Worm (Caenorhabditis elegans): Measurements from ENCODE around the gene cct-1.

cct-1 gene

DNA sequence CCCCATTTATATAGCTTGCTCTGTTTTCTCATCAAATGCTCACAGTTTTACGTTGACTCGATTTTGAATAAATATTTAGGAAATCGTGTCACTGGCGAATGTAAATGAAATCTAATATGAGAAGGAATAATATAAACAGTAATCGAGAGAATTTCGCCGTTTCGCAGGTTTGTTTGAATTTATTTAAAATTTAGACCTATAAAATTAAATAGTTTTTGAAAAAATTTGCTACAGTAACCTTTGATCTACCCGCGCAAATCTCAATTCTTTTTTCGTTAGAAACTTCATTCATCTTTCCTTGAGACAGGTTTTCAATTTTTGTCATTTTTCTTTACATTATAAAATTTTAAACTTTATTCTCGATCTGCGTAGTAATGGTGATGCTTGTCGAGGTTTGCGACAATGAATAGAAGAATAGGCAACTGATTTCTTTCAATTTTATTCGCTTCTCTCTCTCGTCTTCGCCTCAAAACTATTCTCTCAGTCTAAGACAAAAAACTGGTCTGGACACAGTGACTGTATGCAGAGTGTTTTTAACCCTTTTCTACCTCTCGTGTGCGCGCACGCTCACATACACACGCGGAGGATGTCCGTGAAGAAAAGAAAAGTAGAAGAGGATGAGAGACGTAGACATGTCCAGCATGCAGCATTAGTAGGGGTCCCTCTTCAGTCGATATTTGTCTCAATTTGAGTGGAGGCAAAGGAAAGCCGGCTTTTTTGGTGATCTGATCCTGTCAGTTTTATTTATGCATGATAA lies 37.2 kb downstream of the cct-1 start, which contains the start of gene dab-1 (continued):
- no peak for TF ChIP-seq him-1 (tag; optimal IDR thresholded peaks at IDR 0.05)
- TF ChIP-seq rec-8 (tag; optimal IDR thresholded peaks at IDR 0.05) = no peak
- no peak for TF ChIP-seq mxl-1 (tag; optimal IDR thresholded peaks at IDR 0.05)
- peak; percentile 72 for TF ChIP-seq lsl-1 (GFP tag; optimal IDR thresholded peaks at IDR 0.05)
- no peak for TF ChIP-seq Y67H2A.10 (GFP tag; conservative IDR thresholded peaks at IDR 0.05)
- peak; percentile 42 for TF ChIP-seq hrde-1 (tag; optimal IDR thresholded peaks at IDR 0.05; ENCODE audit: borderline replicate concordance)
- TF ChIP-seq nhr-179 (tag; optimal IDR thresholded peaks at IDR 0.05) = no peak
- no peak for TF ChIP-seq athp-1 (tag; optimal IDR thresholded peaks at IDR 0.05)
- no peak for TF ChIP-seq B0035.1 (tag; optimal IDR thresholded peaks at IDR 0.05)
- 0 out of 2 replicates have a peak, but pooled peaks have one; percentile 14 for TF ChIP-seq ceh-91 (GFP tag; IDR thresholded peaks at IDR 0.05)
- peak; percentile 79 for TF ChIP-seq xnd-1 (tag; optimal IDR thresholded peaks at IDR 0.05)

DNA sequence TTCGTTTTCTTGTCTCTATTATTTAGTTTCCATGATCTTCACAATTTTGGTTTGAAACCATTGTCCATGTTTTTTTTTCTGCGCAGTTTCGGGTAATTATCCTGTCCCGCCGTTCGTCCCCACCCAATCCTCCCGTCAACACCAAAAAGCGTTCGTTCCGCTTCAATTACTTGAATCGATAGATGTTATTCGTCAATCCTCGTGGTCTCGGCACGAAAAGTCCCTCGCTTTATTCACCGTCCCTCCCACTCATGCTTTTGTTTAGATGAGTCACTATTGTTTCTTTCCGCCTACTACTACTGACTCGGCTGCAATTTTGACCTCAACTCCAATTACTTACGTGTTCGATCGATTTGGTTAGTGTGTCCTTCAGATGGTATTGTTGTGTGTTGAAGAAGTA lies 38.2 kb downstream of the cct-1 start:
- TF ChIP-seq aptf-3 (GFP tag; IDR thresholded peaks at IDR 0.05) (peak; percentile 33; the same call in 1 of the 2 replicates), Y53F4B.3 (GFP tag; IDR thresholded peaks at IDR 0.05) (no peak)

DNA sequence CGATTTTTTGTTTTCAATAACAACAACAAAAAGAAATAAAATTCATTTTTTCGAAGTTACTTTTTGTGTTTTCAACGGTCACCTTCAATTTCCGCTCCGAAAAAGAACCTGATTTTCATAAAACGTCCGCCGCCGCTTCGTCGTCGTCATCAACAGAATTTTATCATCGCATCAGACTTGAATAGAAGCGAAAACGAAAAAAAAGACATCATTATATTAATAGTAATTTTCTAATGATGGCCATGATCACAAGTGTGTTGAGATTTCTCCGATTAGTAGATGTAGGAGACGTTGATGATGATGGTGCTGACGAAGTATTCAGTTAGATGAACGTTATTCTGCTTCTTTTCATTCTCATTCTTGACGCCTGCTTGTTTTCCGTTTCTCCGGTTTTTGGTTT lies 38.7 kb downstream of the cct-1 start:
- TF ChIP-seq ztf-28 (GFP tag; IDR thresholded peaks at IDR 0.05) = no peak
- TF ChIP-seq nhr-80 (tag; optimal IDR thresholded peaks at IDR 0.05) = no peak
- no peak for TF ChIP-seq ccch-3 (GFP tag; optimal IDR thresholded peaks at IDR 0.05)
- no peak for TF ChIP-seq cebp-2 (GFP tag; IDR thresholded peaks at IDR 0.05)
- no peak for TF ChIP-seq hlh-12 (tag; optimal IDR thresholded peaks at IDR 0.05)
- no peak for TF ChIP-seq C06A6.2 (GFP tag; conservative IDR thresholded peaks at IDR 0.05)
- TF ChIP-seq repo-1 (tag; optimal IDR thresholded peaks at IDR 0.05) = no peak
- TF ChIP-seq nhr-120 (GFP tag; IDR thresholded peaks at IDR 0.05) = no peak
- no peak for TF ChIP-seq mcd-1 (GFP tag; IDR thresholded peaks at IDR 0.05)
- TF ChIP-seq madf-3 (GFP tag; IDR thresholded peaks at IDR 0.05) = no peak
- no peak for TF ChIP-seq snpc-1.1 (tag; optimal IDR thresholded peaks at IDR 0.05; ENCODE audit: insufficient read depth)
- TF ChIP-seq tlf-1 (GFP tag; optimal IDR thresholded peaks at IDR 0.05) = no peak
- TF ChIP-seq Y53F4B.3 (GFP tag; IDR thresholded peaks at IDR 0.05) = no peak
- TF ChIP-seq attf-3 (GFP tag; conservative IDR thresholded peaks at IDR 0.05) = no peak
- no peak for TF ChIP-seq dpff-1 (tag; optimal IDR thresholded peaks at IDR 0.05)
- TF ChIP-seq xnd-1 (tag; optimal IDR thresholded peaks at IDR 0.05) = no peak

DNA sequence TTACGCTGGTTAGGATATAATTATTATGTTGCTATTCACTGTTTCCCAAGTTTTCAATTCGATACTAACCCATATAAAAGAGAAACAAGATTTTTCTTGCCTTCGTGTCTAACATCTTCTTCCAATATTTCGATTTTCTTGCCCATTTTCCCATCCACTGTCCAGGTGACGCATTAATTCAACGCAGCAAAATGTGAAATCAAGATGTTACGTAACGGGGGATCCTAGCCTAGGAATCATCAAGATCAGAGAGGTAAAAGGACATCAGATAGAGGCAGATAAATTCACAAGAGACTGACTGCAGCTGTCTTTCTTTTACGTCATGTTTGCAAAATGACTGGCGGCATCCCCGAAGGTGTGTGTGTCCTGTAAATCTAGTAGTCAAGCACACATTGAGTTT lies 39.4 kb downstream of the cct-1 start:
- TF ChIP-seq ccch-3 (GFP tag; optimal IDR thresholded peaks at IDR 0.05) (no peak), hmg-1.2 (GFP tag; IDR thresholded peaks at IDR 0.05) (0 out of 2 replicates have a peak, but pooled peaks have one; percentile 8)

DNA sequence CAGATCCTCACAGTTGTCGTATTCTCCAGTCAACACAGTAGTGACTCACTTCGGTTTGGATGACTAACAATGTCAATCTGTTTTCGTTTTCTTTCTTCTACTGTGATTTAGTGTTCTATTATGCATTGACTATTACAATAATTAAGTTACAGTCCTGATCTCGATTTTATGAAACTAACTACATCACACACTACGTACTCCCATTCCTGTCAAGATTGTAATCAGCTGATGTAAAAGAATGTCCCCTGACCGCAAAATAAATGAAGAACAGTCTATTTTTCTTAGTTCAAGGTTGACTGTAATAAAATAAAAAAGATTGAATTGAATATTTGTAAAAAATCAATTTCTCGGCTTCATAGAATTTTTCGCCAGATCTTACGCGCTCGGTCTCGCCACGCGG lies 40.1 kb downstream of the cct-1 start:
- no peak for TF ChIP-seq ZK185.1 (tag; optimal IDR thresholded peaks at IDR 0.05; ENCODE audit: poor library complexity, severe bottlenecking)
- no peak for TF ChIP-seq cebp-1 (GFP tag; IDR thresholded peaks at IDR 0.05)
- peak; percentile 54 for TF ChIP-seq cebp-1 (tag; optimal IDR thresholded peaks at IDR 0.05)

Measured in whole organism, young adult.